Worm (Caenorhabditis elegans): ENCODE measurements around the gene aat-8.
A peak's percentile ranks its signal among the peaks of the same experiment; 100 is the strongest.

- TF ChIP-seq nhr-237 (tag; optimal IDR thresholded peaks at IDR 0.05) = no peak
- TF ChIP-seq dmd-6 (GFP tag; IDR thresholded peaks at IDR 0.05) = peak; percentile 49; the same call in 1 of the 2 replicates
- no peak for TF ChIP-seq jun-1 (tag; optimal IDR thresholded peaks at IDR 0.05)
- TF ChIP-seq unc-62 (GFP tag; optimal IDR thresholded peaks at IDR 0.05 in 1 of 2) = no peak
- no peak for TF ChIP-seq unc-62 (tag; optimal IDR thresholded peaks at IDR 0.05)
- no peak for TF ChIP-seq ceh-62 (tag; optimal IDR thresholded peaks at IDR 0.05)
- no peak for TF ChIP-seq F26F4.8 (GFP tag; conservative IDR thresholded peaks at IDR 0.05)
- no peak for TF ChIP-seq tra-1 (GFP tag; IDR thresholded peaks at IDR 0.05)
Observed at ce11 chrIV:3814553-3815258, 50.1 kb downstream of the aat-8 start.
